Fruit fly (Drosophila melanogaster): ENCODE measurements around the gene CG5850.

DNA sequence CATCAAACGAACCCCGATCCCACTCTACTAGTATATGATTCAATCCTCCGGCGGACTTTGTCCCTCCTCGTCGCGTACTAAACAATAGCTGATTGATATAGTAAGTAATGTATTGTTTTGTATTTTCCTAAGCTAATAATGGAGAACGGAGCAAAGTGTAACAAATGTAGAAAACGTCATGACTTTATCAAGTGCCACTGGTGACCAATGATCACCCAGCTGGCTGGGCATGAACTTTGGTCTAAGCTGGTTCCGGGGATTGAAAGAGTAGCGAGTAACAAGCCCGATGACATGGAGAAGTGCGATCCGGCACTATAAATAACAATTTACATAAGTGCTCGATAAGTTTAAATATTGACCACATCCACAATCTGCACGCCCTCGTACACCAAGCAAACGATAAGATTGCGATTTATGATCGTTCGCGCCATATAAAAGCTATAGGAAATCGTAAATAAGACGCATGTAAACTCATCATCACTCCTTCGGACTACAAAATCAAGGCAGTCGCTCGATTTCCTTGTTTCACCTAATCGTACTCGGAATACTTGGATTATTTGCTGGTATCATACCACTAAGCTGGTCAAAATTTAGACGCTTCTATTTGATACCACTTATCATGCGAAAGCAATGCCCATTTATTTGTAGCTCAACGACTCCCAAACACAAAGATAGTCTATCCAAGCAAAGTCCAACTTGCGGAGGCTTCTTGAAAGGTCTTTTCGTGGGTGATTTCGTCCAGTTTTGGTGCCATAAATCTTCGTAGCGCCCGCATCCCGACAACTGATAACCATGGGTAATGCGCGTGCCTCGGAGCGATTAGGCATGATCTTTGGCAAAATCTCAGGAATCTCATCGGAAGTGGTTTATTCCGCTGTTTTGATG, 14.3 kb downstream of the CG5850 start:
- TF ChIP-seq Abd-B (GFP tag; optimal IDR thresholded peaks at IDR 0.05), result no peak
- no peak for TF ChIP-seq br (GFP tag; optimal IDR thresholded peaks at IDR 0.05)
- no peak for TF ChIP-seq fru (GFP tag; optimal IDR thresholded peaks at IDR 0.05)
- TF ChIP-seq psq (GFP tag; optimal IDR thresholded peaks at IDR 0.05), result no peak
- no peak for TF ChIP-seq pan (optimal IDR thresholded peaks at IDR 0.05)
- TF ChIP-seq Hr78 (GFP tag; optimal IDR thresholded peaks at IDR 0.05), result no peak
- no peak for TF ChIP-seq ey (GFP tag; optimal IDR thresholded peaks at IDR 0.05)
- TF ChIP-seq usp (GFP tag; optimal IDR thresholded peaks at IDR 0.05), result no peak
- no peak for TF ChIP-seq sv (GFP tag; optimal IDR thresholded peaks at IDR 0.05)
- no peak for TF ChIP-seq dl (GFP tag; optimal IDR thresholded peaks at IDR 0.05; ENCODE audit: insufficient read depth in 1 of 2, partially characterized antibody in 2 of 2)
- TF ChIP-seq Myc (optimal IDR thresholded peaks at IDR 0.05), result no peak
- TF ChIP-seq N (GFP tag; optimal IDR thresholded peaks at IDR 0.05), result no peak
